Fruit fly (Drosophila melanogaster): ENCODE measurements around the gene CG10472.

- TF ChIP-seq N (GFP tag; optimal IDR thresholded peaks at IDR 0.05) (no peak), tai (GFP tag; optimal IDR thresholded peaks at IDR 0.05) (no peak), Vsx2 (GFP tag; optimal IDR thresholded peaks at IDR 0.05; ENCODE audit: partially characterized antibody) (no peak), Jra (GFP tag; optimal IDR thresholded peaks at IDR 0.05) (no peak), usp (GFP tag; optimal IDR thresholded peaks at IDR 0.05) (no peak), lola (GFP tag; optimal IDR thresholded peaks at IDR 0.05) (no peak), psq (GFP tag; optimal IDR thresholded peaks at IDR 0.05) (no peak), br (GFP tag; optimal IDR thresholded peaks at IDR 0.05) (no peak), CG32264 (GFP tag; optimal IDR thresholded peaks at IDR 0.05) (no peak), jim (GFP tag; optimal IDR thresholded peaks at IDR 0.05) (no peak), dmrt93B (GFP tag; optimal IDR thresholded peaks at IDR 0.05) (no peak), CrebA (GFP tag; optimal IDR thresholded peaks at IDR 0.05; ENCODE audit: borderline replicate concordance) (no peak)
Measured at dm6 chr3L:6068178-6068577, 5.5 kb upstream of the CG10472 start.

Measured in whole organism, wandering third instar larva.